Worm (Caenorhabditis elegans) whole organism, L3 larva: ENCODE measurements around the gene glb-25.

Experiments
- elt-2 ChIP-seq: sonication (generic microtip); optimal IDR thresholded peaks from 2 replicates; lab custom pipeline; 2016; ENCODE audit warnings: missing genetic modification reagents, mild to moderate bottlenecking, missing genetic modification characterization, missing compliant biosample characterization
- hmg-11 ChIP-seq: sonication (generic microtip); optimal IDR thresholded peaks from 2 replicates; lab custom pipeline; 2016; ENCODE audit warnings: missing genetic modification characterization, missing compliant biosample characterization
- lin-39 ChIP-seq: fragments of 150-350 bp; optimal IDR thresholded peaks from 2 replicates; lab custom pipeline; 2018; ENCODE audit warnings: missing biosample characterization, missing genetic modification reagents, missing genetic modification characterization
- lsy-12 ChIP-seq: sonication (generic microtip); optimal IDR thresholded peaks from 2 replicates; lab custom pipeline; 2016; ENCODE audit warnings: mild to moderate bottlenecking, missing genetic modification characterization, missing compliant biosample characterization
- mdl-1 ChIP-seq: fragments of 150-350 bp; optimal IDR thresholded peaks from 2 replicates; lab custom pipeline; 2014; ENCODE audit warnings: missing biosample characterization, missing genetic modification characterization
- nhr-11 ChIP-seq: fragments of 150-350 bp; optimal IDR thresholded peaks from 2 replicates; lab custom pipeline; 2014; ENCODE audit warnings: missing biosample characterization, missing genetic modification characterization
- nhr-67 ChIP-seq: fragments of 150-350 bp; optimal IDR thresholded peaks from 2 replicates; lab custom pipeline; 2014; ENCODE audit warnings: missing biosample characterization, missing genetic modification characterization
- sea-2 ChIP-seq: fragments of 150-350 bp; sonication (generic microtip); optimal IDR thresholded peaks from 4 replicates; lab custom pipeline; 2014; ENCODE audit warnings: missing biosample characterization, missing genetic modification reagents, missing genetic modification characterization

DNA sequence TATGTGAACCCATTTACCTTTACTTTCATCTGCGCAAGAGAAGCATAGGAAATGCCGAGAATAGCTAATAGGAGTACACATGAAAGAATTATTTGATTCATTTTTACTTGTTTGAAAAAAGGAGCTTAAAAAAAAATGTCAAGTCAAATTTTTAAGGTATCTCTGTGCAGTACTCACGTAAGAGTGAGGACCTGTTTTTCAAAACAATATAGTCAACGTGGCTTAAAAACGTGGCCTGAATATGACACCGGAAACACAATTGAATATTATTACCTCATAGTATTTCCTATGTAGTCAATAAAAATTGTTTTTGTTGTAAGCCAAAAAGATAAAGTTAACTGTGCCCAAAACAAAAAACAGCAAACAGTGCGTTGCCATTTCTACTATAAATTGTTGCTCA is 18.0 kb upstream of the glb-25 start, which contains the start of gene Y32G9A.12:
- no peak for TF ChIP-seq elt-2 (tag; lab: Kevin White, UChicago)
- no peak for TF ChIP-seq sea-2 (GFP tag; lab: Kevin White, UChicago)
- no peak for TF ChIP-seq nhr-11 (tag; lab: Kevin White, UChicago)
- no peak for TF ChIP-seq lsy-12
- TF ChIP-seq hmg-11 (tag; lab: Kevin White, UChicago): no peak
- no peak for TF ChIP-seq mdl-1 (tag; lab: Kevin White, UChicago)
- no peak for TF ChIP-seq nhr-67
- TF ChIP-seq lin-39: no peak
